Worm (Caenorhabditis elegans): Measurements from ENCODE around the gene T25B9.5.

ce11 chrIV:10714594-10714993 lies 40.0 kb downstream of the T25B9.5 start:
- TF ChIP-seq lin-13 (tag; optimal IDR thresholded peaks at IDR 0.05) (no peak), pha-4 (tag; optimal IDR thresholded peaks at IDR 0.05) (peak; percentile 7), blmp-1 (tag; optimal IDR thresholded peaks at IDR 0.05) (no peak), lsy-2 (tag; optimal IDR thresholded peaks at IDR 0.05) (no peak), cnd-1 (tag; optimal IDR thresholded peaks at IDR 0.05) (no peak), mab-5 (tag; optimal IDR thresholded peaks at IDR 0.05) (no peak), mep-1 (tag; optimal IDR thresholded peaks at IDR 0.05) (no peak), unc-39 (tag; optimal IDR thresholded peaks at IDR 0.05) (no peak), ztf-11 (tag; optimal IDR thresholded peaks at IDR 0.05) (no peak), ces-1 (GFP tag; optimal IDR thresholded peaks at IDR 0.05) (no peak), nhr-28 (tag; optimal IDR thresholded peaks at IDR 0.05) (no peak), nhr-12 (tag; optimal IDR thresholded peaks at IDR 0.05) (no peak)
